Fruit fly (Drosophila melanogaster): ENCODE results near the gene CG7582.

The CG7582 gene

dm6 chr3R:29699220-29699619 is 17.1 kb upstream of the CG7582 start:
- no peak for TF ChIP-seq usp (GFP tag; optimal IDR thresholded peaks at IDR 0.05)
- no peak for TF ChIP-seq pan (optimal IDR thresholded peaks at IDR 0.05)
- no peak for TF ChIP-seq tai (GFP tag; optimal IDR thresholded peaks at IDR 0.05)
- TF ChIP-seq fru (GFP tag; optimal IDR thresholded peaks at IDR 0.05): no peak
- no peak for TF ChIP-seq rgr (GFP tag; optimal IDR thresholded peaks at IDR 0.05)
- no peak for TF ChIP-seq Abd-B (GFP tag; optimal IDR thresholded peaks at IDR 0.05)
- TF ChIP-seq Vsx2 (GFP tag; optimal IDR thresholded peaks at IDR 0.05; ENCODE audit: partially characterized antibody): no peak

- no peak for TF ChIP-seq psq (GFP tag; optimal IDR thresholded peaks at IDR 0.05)
- no peak for TF ChIP-seq sage (GFP tag; optimal IDR thresholded peaks at IDR 0.05)
- no peak for TF ChIP-seq Jra (GFP tag; optimal IDR thresholded peaks at IDR 0.05)
- no peak for TF ChIP-seq brk (GFP tag; optimal IDR thresholded peaks at IDR 0.05)
- no peak for TF ChIP-seq Dif (GFP tag; optimal IDR thresholded peaks at IDR 0.05; ENCODE audit: partially characterized antibody)
- no peak for TF ChIP-seq dsf (GFP tag; optimal IDR thresholded peaks at IDR 0.05; ENCODE audit: borderline replicate concordance)
- no peak for TF ChIP-seq h (GFP tag; optimal IDR thresholded peaks at IDR 0.05)
- no peak for TF ChIP-seq GATAd (GFP tag; optimal IDR thresholded peaks at IDR 0.05)
- no peak for TF ChIP-seq lola (GFP tag; optimal IDR thresholded peaks at IDR 0.05)
- no peak for TF ChIP-seq Dfd (GFP tag; optimal IDR thresholded peaks at IDR 0.05)
- no peak for TF ChIP-seq HLH106 (tag; optimal IDR thresholded peaks at IDR 0.05)
- no peak for TF ChIP-seq Rel (GFP tag; optimal IDR thresholded peaks at IDR 0.05)
- no peak for TF ChIP-seq Rel (tag; optimal IDR thresholded peaks at IDR 0.05)
- TF ChIP-seq pan (optimal IDR thresholded peaks at IDR 0.05): no peak
Measured at dm6 chr3R:29697841-29698240, 15.8 kb upstream of the CG7582 start.

dm6 chr3R:29696359-29696758 is 14.3 kb upstream of the CG7582 start:
- TF ChIP-seq CG32264 (GFP tag; optimal IDR thresholded peaks at IDR 0.05) (no peak), OdsH (GFP tag; optimal IDR thresholded peaks at IDR 0.05) (no peak), psq (GFP tag; optimal IDR thresholded peaks at IDR 0.05) (no peak), sage (GFP tag; optimal IDR thresholded peaks at IDR 0.05) (no peak), h (GFP tag; optimal IDR thresholded peaks at IDR 0.05) (no peak), jim (GFP tag; optimal IDR thresholded peaks at IDR 0.05) (no peak)

dm6 chr3R:29695744-29696143 is 13.7 kb upstream of the CG7582 start:
- TF ChIP-seq sage (GFP tag; optimal IDR thresholded peaks at IDR 0.05) (no peak), Dfd (GFP tag; optimal IDR thresholded peaks at IDR 0.05) (peak; percentile 94)

- TF ChIP-seq Dfd (GFP tag; optimal IDR thresholded peaks at IDR 0.05) (peak; percentile 23), Vsx2 (GFP tag; optimal IDR thresholded peaks at IDR 0.05; ENCODE audit: partially characterized antibody) (no peak)
Measured at dm6 chr3R:29692009-29692641, 10.0 kb upstream of the CG7582 start, which contains the start of gene dmrt99B. dmrt99B (plus strand) TSS chr3R:29692591.

- TF ChIP-seq N (GFP tag; optimal IDR thresholded peaks at IDR 0.05) (no peak), Dif (GFP tag; optimal IDR thresholded peaks at IDR 0.05; ENCODE audit: partially characterized antibody) (peak; percentile 89), Hr83 (GFP tag; optimal IDR thresholded peaks at IDR 0.05; ENCODE audit: poor library complexity, severe bottlenecking) (no peak), Hr78 (GFP tag; optimal IDR thresholded peaks at IDR 0.05) (no peak), dl (GFP tag; optimal IDR thresholded peaks at IDR 0.05; ENCODE audit: insufficient read depth in 1 of 2, partially characterized antibody in 2 of 2) (peak; percentile 80 to 89), foxo (GFP tag; optimal IDR thresholded peaks at IDR 0.05) (no peak), sage (GFP tag; optimal IDR thresholded peaks at IDR 0.05) (no peak), CG32264 (GFP tag; optimal IDR thresholded peaks at IDR 0.05) (no peak), dmrt93B (GFP tag; optimal IDR thresholded peaks at IDR 0.05) (no peak), Sp1 (GFP tag; optimal IDR thresholded peaks at IDR 0.05) (no peak), Myc (optimal IDR thresholded peaks at IDR 0.05) (no peak), dsf (GFP tag; optimal IDR thresholded peaks at IDR 0.05; ENCODE audit: borderline replicate concordance) (no peak), Mio (GFP tag; optimal IDR thresholded peaks at IDR 0.05) (no peak), ey (GFP tag; optimal IDR thresholded peaks at IDR 0.05) (no peak), Jra (GFP tag; optimal IDR thresholded peaks at IDR 0.05) (no peak), Abd-B (GFP tag; optimal IDR thresholded peaks at IDR 0.05) (no peak), br (GFP tag; optimal IDR thresholded peaks at IDR 0.05) (no peak), Vsx2 (GFP tag; optimal IDR thresholded peaks at IDR 0.05; ENCODE audit: partially characterized antibody) (peak; percentile 57), Rel (GFP tag; optimal IDR thresholded peaks at IDR 0.05) (no peak), Rel (tag; optimal IDR thresholded peaks at IDR 0.05) (no peak)
Measured at dm6 chr3R:29690960-29691527, 9.0 kb upstream of the CG7582 start.
